Fruit fly (Drosophila melanogaster) whole organism, embryonic: Measurements from ENCODE around the gene CG33093.

ENCODE experiments used
- Aef1 ChIP-seq: fragments of 200-800 bp; sonication (Bioruptor generic); IDR thresholded peaks from 3 replicates; pipeline ENCODE4 v1.3.6; 2022; ENCODE audit warnings: missing biosample characterization, missing genetic modification characterization
- B-H1 ChIP-seq: fragments of 200-800 bp; sonication (Bioruptor generic); IDR thresholded peaks from 3 replicates; pipeline ENCODE4 v1.3.6; 2022; ENCODE audit warnings: missing biosample characterization, missing genetic modification characterization
- Bdp1 ChIP-seq: fragments of 200-800 bp; sonication (Bioruptor generic); optimal IDR thresholded peaks from 3 replicates; lab custom pipeline; 2016; ENCODE audit warnings: missing biosample characterization, missing genetic modification characterization
- CG10321 ChIP-seq: fragments of 200-800 bp; sonication (Bioruptor generic); IDR thresholded peaks from 2 replicates; pipeline ENCODE4 v1.3.6; 2022; ENCODE audit warnings: missing biosample characterization, missing genetic modification characterization
- CG10565 ChIP-seq: fragments of 200-800 bp; sonication (Bioruptor generic); optimal IDR thresholded peaks from 3 replicates; lab custom pipeline; 2016; ENCODE audit warnings: missing biosample characterization, mild to moderate bottlenecking, missing genetic modification characterization
- CG11560 ChIP-seq: fragments of 200-800 bp; sonication (Bioruptor generic); IDR thresholded peaks from 3 replicates; pipeline ENCODE4 v1.3.6; 2022; ENCODE audit warnings: missing biosample characterization, missing genetic modification characterization
- CG11696 ChIP-seq: fragments of 200-800 bp; sonication (Bioruptor generic); IDR thresholded peaks from 2 replicates; pipeline ENCODE4 v1.3.6; 2022; ENCODE audit warnings: missing biosample characterization, missing genetic modification characterization
- CG11723 ChIP-seq: fragments of 200-800 bp; sonication (Bioruptor generic); optimal IDR thresholded peaks from 2 replicates; lab custom pipeline; 2017; ENCODE audit warnings: missing biosample characterization, mild to moderate bottlenecking, missing genetic modification characterization
- CG12391 ChIP-seq: fragments of 200-800 bp; sonication (Bioruptor generic); optimal IDR thresholded peaks from 3 replicates; lab custom pipeline; 2018; ENCODE audit warnings: missing biosample characterization, mild to moderate bottlenecking, missing genetic modification characterization, moderate library complexity
- CG12942 ChIP-seq: fragments of 200-800 bp; sonication (Bioruptor generic); optimal IDR thresholded peaks from 3 replicates; lab custom pipeline; 2016; ENCODE audit warnings: missing biosample characterization, missing genetic modification characterization
- CG13424 ChIP-seq: fragments of 200-800 bp; sonication (Bioruptor generic); optimal IDR thresholded peaks from 2 replicates; lab custom pipeline; 2019; ENCODE audit warnings: missing biosample characterization, mild to moderate bottlenecking, missing genetic modification characterization, moderate library complexity
- CG15601 ChIP-seq: fragments of 200-800 bp; sonication (Bioruptor generic); optimal IDR thresholded peaks from 3 replicates; lab custom pipeline; 2019; ENCODE audit warnings: missing biosample characterization, mild to moderate bottlenecking, missing genetic modification characterization, moderate library complexity
- CG16815 ChIP-seq: fragments of 200-800 bp; sonication (Bioruptor generic); optimal IDR thresholded peaks from 3 replicates; lab custom pipeline; 2017; ENCODE audit warnings: missing biosample characterization, mild to moderate bottlenecking, missing genetic modification characterization
- CG16863 ChIP-seq: fragments of 200-800 bp; sonication (Bioruptor generic); optimal IDR thresholded peaks from 3 replicates; lab custom pipeline; 2016; ENCODE audit warnings: missing biosample characterization, missing genetic modification characterization
- CG17385 ChIP-seq: fragments of 200-800 bp; sonication (Bioruptor generic); optimal IDR thresholded peaks from 3 replicates; lab custom pipeline; 2018; ENCODE audit warnings: missing biosample characterization, mild to moderate bottlenecking, missing genetic modification characterization
- CG1832 ChIP-seq: fragments of 200-800 bp; sonication (Bioruptor generic); optimal IDR thresholded peaks from 2 replicates; lab custom pipeline; 2017; ENCODE audit warnings: missing biosample characterization, mild to moderate bottlenecking, missing genetic modification characterization, inconsistent platforms
- CG2199 ChIP-seq: fragments of 200-800 bp; sonication (Bioruptor generic); IDR thresholded peaks from 3 replicates; pipeline ENCODE4 v1.3.6; 2022; ENCODE audit warnings: missing biosample characterization, missing genetic modification characterization
- CG6683 ChIP-seq: fragments of 200-800 bp; sonication (Bioruptor generic); optimal IDR thresholded peaks from 2 replicates; lab custom pipeline; 2017; ENCODE audit warnings: missing biosample characterization, mild to moderate bottlenecking, missing genetic modification characterization, missing genetic modification reagents
- CG8089 ChIP-seq: fragments of 200-800 bp; sonication (Bioruptor generic); optimal IDR thresholded peaks from 3 replicates; lab custom pipeline; 2016; ENCODE audit warnings: missing biosample characterization, missing genetic modification characterization
- CG9215 ChIP-seq: fragments of 200-800 bp; sonication (Bioruptor generic); IDR thresholded peaks from 2 replicates; pipeline ENCODE4 v1.3.6; 2022; ENCODE audit warnings: missing biosample characterization, missing genetic modification characterization
- CG9727 ChIP-seq: fragments of 200-800 bp; sonication (Bioruptor generic); optimal IDR thresholded peaks from 3 replicates; lab custom pipeline; 2017; ENCODE audit warnings: missing biosample characterization, mild to moderate bottlenecking, missing genetic modification characterization
- CTCF ChIP-seq: fragments of 200-800 bp; sonication (Bioruptor generic); optimal IDR thresholded peaks from 2 replicates; lab custom pipeline; 2017; ENCODE audit warnings: missing biosample characterization, mild to moderate bottlenecking, missing genetic modification characterization, moderate library complexity
- Chrac-16 ChIP-seq: fragments of 200-800 bp; sonication (Bioruptor generic); optimal IDR thresholded peaks from 3 replicates; lab custom pipeline; 2016; ENCODE audit warnings: missing biosample characterization, missing genetic modification characterization
- D19A ChIP-seq: fragments of 200-800 bp; optimal IDR thresholded peaks from 3 replicates; lab custom pipeline; 2019; ENCODE audit warnings: missing biosample characterization, mild to moderate bottlenecking, missing genetic modification characterization, moderate library complexity
- HmgZ ChIP-seq: fragments of 200-800 bp; sonication (Bioruptor generic); optimal IDR thresholded peaks from 2 replicates; lab custom pipeline; 2018; ENCODE audit warnings: missing biosample characterization, mild to moderate bottlenecking, missing genetic modification characterization
- Hmx ChIP-seq: fragments of 200-800 bp; sonication (Bioruptor generic); optimal IDR thresholded peaks from 2 replicates; lab custom pipeline; 2016; ENCODE audit warnings: missing biosample characterization, missing genetic modification characterization
- Nf-YB ChIP-seq: fragments of 200-800 bp; sonication (Bioruptor generic); optimal IDR thresholded peaks from 3 replicates; lab custom pipeline; 2019; ENCODE audit warnings: missing biosample characterization, mild to moderate bottlenecking, missing genetic modification characterization, moderate library complexity
- Opbp ChIP-seq: fragments of 200-800 bp; sonication (Bioruptor generic); IDR thresholded peaks from 3 replicates; pipeline ENCODE4 v1.3.6; 2022; ENCODE audit warnings: missing biosample characterization, missing genetic modification characterization; ENCODE audit not compliant: partially characterized antibody
- amos ChIP-seq: fragments of 200-800 bp; sonication (Bioruptor generic); IDR thresholded peaks from 2 replicates; pipeline ENCODE4 v1.3.6; 2022; ENCODE audit warnings: missing biosample characterization, missing genetic modification characterization; ENCODE audit not compliant: partially characterized antibody
- ato ChIP-seq: fragments of 200-800 bp; sonication (Bioruptor generic); IDR thresholded peaks from 2 replicates; pipeline ENCODE4 v1.3.6; 2022; ENCODE audit warnings: missing biosample characterization, missing genetic modification characterization; ENCODE audit not compliant: partially characterized antibody
- bowl ChIP-seq: fragments of 200-800 bp; sonication (Bioruptor generic); IDR thresholded peaks from 2 replicates; pipeline ENCODE4 v1.3.6; 2022; ENCODE audit warnings: missing biosample characterization, missing genetic modification characterization
- bsh ChIP-seq, 2 experiments: fragments of 200-800 bp; sonication (Bioruptor generic); optimal IDR thresholded peaks; 2 replicates each; lab custom pipeline; 2017 to 2018; ENCODE audit warnings: mild to moderate bottlenecking in 2 of 2, missing biosample characterization in 2 of 2, missing genetic modification characterization in 2 of 2, moderate library complexity in 1 of 2
- crol ChIP-seq: fragments of 200-800 bp; sonication (Bioruptor generic); IDR thresholded peaks from 2 replicates; pipeline ENCODE4 v1.3.6; 2022; ENCODE audit warnings: missing biosample characterization, missing genetic modification characterization
- da ChIP-seq: fragments of 200-800 bp; sonication (Bioruptor generic); optimal IDR thresholded peaks from 2 replicates; lab custom pipeline; 2016; ENCODE audit warnings: missing biosample characterization, missing genetic modification characterization
- hkb ChIP-seq, 2 experiments: fragments of 200-800 bp in 1 of 2; fragments of >200 bp in 1 of 2; sonication (Bioruptor generic) in 1 of 2; IDR thresholded peaks in 1 of 2; optimal IDR thresholded peaks in 1 of 2; 2 replicates each; pipeline versions ENCODE4 v1.3.6 to Lab custom; 2017 to 2022; ENCODE audit warnings: missing biosample characterization in 1 of 2, missing genetic modification characterization in 1 of 2
- ind ChIP-seq: fragments of 200-800 bp; sonication (Bioruptor generic); optimal IDR thresholded peaks from 3 replicates; lab custom pipeline; 2016; ENCODE audit warnings: missing biosample characterization, missing genetic modification characterization
- insv ChIP-seq, 2 experiments: fragments of 200-800 bp; sonication (Bioruptor generic); optimal IDR thresholded peaks; 3 replicates each; lab custom pipeline; 2016 to 2018; ENCODE audit warnings: missing biosample characterization in 2 of 2, missing genetic modification characterization in 2 of 2
- jumu ChIP-seq: fragments of 200-800 bp; sonication (Bioruptor generic); optimal IDR thresholded peaks from 3 replicates; lab custom pipeline; 2016; ENCODE audit warnings: missing biosample characterization, missing genetic modification characterization
- lov ChIP-seq, 2 experiments: fragments of 200-800 bp in 1 of 2; fragments of >200 bp in 1 of 2; sonication (Bioruptor generic) in 1 of 2; IDR thresholded peaks in 1 of 2; optimal IDR thresholded peaks in 1 of 2; 2 replicates in 1 of 2; 3 replicates in 1 of 2; pipeline versions ENCODE4 v1.3.6 to Lab custom; 2017 to 2022; ENCODE audit warnings: missing biosample characterization in 1 of 2, missing genetic modification characterization in 1 of 2
- luna ChIP-seq: fragments of 200-800 bp; sonication (Bioruptor generic); optimal IDR thresholded peaks from 2 replicates; lab custom pipeline; 2016; ENCODE audit warnings: missing biosample characterization, missing genetic modification characterization
- mirr ChIP-seq: fragments of 200-800 bp; sonication (Bioruptor generic); optimal IDR thresholded peaks from 3 replicates; lab custom pipeline; 2018; ENCODE audit warnings: missing biosample characterization, mild to moderate bottlenecking, missing genetic modification characterization
- nerfin-2 ChIP-seq: fragments of 200-800 bp; sonication (Bioruptor generic); IDR thresholded peaks from 2 replicates; pipeline ENCODE4 v1.3.6; 2022; ENCODE audit warnings: missing biosample characterization, missing genetic modification characterization; ENCODE audit not compliant: partially characterized antibody
- nmo ChIP-seq: fragments of 200-800 bp; sonication (Bioruptor generic); optimal IDR thresholded peaks from 2 replicates; lab custom pipeline; 2018; ENCODE audit warnings: missing biosample characterization, mild to moderate bottlenecking, missing genetic modification characterization, moderate library complexity
- otp ChIP-seq: fragments of 200-800 bp; sonication (Bioruptor generic); IDR thresholded peaks from 3 replicates; pipeline ENCODE4, ENCODE4 v1.3.6; 2022; ENCODE audit warnings: missing biosample characterization, missing genetic modification characterization
- pzg ChIP-seq: fragments of 200-800 bp; sonication (Bioruptor generic); optimal IDR thresholded peaks from 3 replicates; lab custom pipeline; 2018; ENCODE audit warnings: missing biosample characterization, mild to moderate bottlenecking, missing genetic modification characterization, moderate library complexity
- repo ChIP-seq: fragments of 200-800 bp; sonication (Bioruptor generic); optimal IDR thresholded peaks from 2 replicates; lab custom pipeline; 2016; ENCODE audit warnings: missing biosample characterization, missing genetic modification characterization
- row ChIP-seq: fragments of 200-800 bp; sonication (Bioruptor generic); IDR thresholded peaks from 3 replicates; pipeline ENCODE4 v1.3.6; 2022; ENCODE audit warnings: missing biosample characterization, missing genetic modification characterization
- scrt ChIP-seq: fragments of 200-800 bp; sonication (Bioruptor generic); optimal IDR thresholded peaks from 2 replicates; lab custom pipeline; 2018; ENCODE audit warnings: missing biosample characterization, mild to moderate bottlenecking, missing genetic modification characterization, moderate library complexity
- sd ChIP-seq: fragments of 200-800 bp; sonication (Bioruptor generic); optimal IDR thresholded peaks from 3 replicates; lab custom pipeline; 2018; ENCODE audit warnings: missing biosample characterization, mild to moderate bottlenecking, missing genetic modification characterization, moderate library complexity
- tup ChIP-seq: fragments of 200-800 bp; sonication (Bioruptor generic); optimal IDR thresholded peaks from 2 replicates; lab custom pipeline; 2016; ENCODE audit warnings: missing biosample characterization, mild to moderate bottlenecking, missing genetic modification characterization, moderate library complexity
- tx ChIP-seq: fragments of 200-800 bp; sonication (Bioruptor generic); optimal IDR thresholded peaks from 2 replicates; lab custom pipeline; 2016; ENCODE audit warnings: missing biosample characterization, missing genetic modification characterization

Gene CG33093

dm6 chr3R:22531801-22532200, at the start of gene CG33093:
TSS of gene CG33093 (minus strand) at chr3R:22531922.
- TF ChIP-seq luna (GFP tag; lab: Kevin White, UChicago), result no peak
- no peak for TF ChIP-seq Opbp
- no peak for TF ChIP-seq crol (GFP tag; lab: Robert Waterston, UW)
- TF ChIP-seq ind (GFP tag; lab: Kevin White, UChicago), result no peak
- no peak for TF ChIP-seq otp (GFP tag; lab: Robert Waterston, UW)
- no peak for TF ChIP-seq CG2199 (GFP tag; lab: Robert Waterston, UW)
- TF ChIP-seq bsh (GFP tag; optimal IDR thresholded peaks at IDR 0.05; lab: Kevin White, UChicago), result peak in 1 of 2 experiments; percentile 2
- no peak for TF ChIP-seq da (GFP tag; lab: Kevin White, UChicago)
- no peak for TF ChIP-seq CG11696 (GFP tag; lab: Robert Waterston, UW)
- no peak for TF ChIP-seq CG16863
- no peak for TF ChIP-seq CG9215 (GFP tag; lab: Robert Waterston, UW)
- no peak for TF ChIP-seq CG9727 (GFP tag; lab: Kevin White, UChicago)
- no peak for TF ChIP-seq CG10565 (GFP tag; lab: Kevin White, UChicago)
- peak; percentile 7 for TF ChIP-seq CG13424 (tag; lab: Kevin White, UChicago)
- no peak for TF ChIP-seq D19A
- no peak for TF ChIP-seq hkb (optimal IDR thresholded peaks at IDR 0.05; lab: Kevin White, UChicago)
- TF ChIP-seq hkb (GFP tag; IDR thresholded peaks at IDR 0.05; lab: Robert Waterston, UW), result no peak
- TF ChIP-seq mirr (GFP tag; lab: Kevin White, UChicago), result no peak
- no peak for TF ChIP-seq CG1832 (GFP tag; lab: Kevin White, UChicago)
- TF ChIP-seq lov (optimal IDR thresholded peaks at IDR 0.05; lab: Kevin White, UChicago), result no peak
- no peak for TF ChIP-seq lov (GFP tag; IDR thresholded peaks at IDR 0.05; lab: Robert Waterston, UW)
- TF ChIP-seq insv (GFP tag; optimal IDR thresholded peaks at IDR 0.05; lab: Kevin White, UChicago), result no peak
- TF ChIP-seq repo (GFP tag; lab: Kevin White, UChicago), result no peak
- TF ChIP-seq nerfin-2 (GFP tag; lab: Robert Waterston, UW), result no peak
- TF ChIP-seq amos (GFP tag; lab: Robert Waterston, UW), result peak; percentile 33; the same call in 1 of the 2 replicates
- TF ChIP-seq CG12942, result no peak
- no peak for TF ChIP-seq CG10321
- no peak for TF ChIP-seq pzg (GFP tag; lab: Kevin White, UChicago)
- no peak for TF ChIP-seq CG16815 (GFP tag; lab: Kevin White, UChicago)
- no peak for TF ChIP-seq tx (GFP tag; lab: Kevin White, UChicago)
- no peak for TF ChIP-seq Bdp1 (GFP tag; lab: Kevin White, UChicago)
- TF ChIP-seq Aef1 (GFP tag; lab: Robert Waterston, UW), result no peak
- TF ChIP-seq CG12391 (tag; lab: Kevin White, UChicago), result no peak
- no peak for TF ChIP-seq jumu
- no peak for TF ChIP-seq CG11723
- TF ChIP-seq CG17385 (GFP tag; lab: Kevin White, UChicago), result no peak
- no peak for TF ChIP-seq ato (GFP tag; lab: Robert Waterston, UW)
- TF ChIP-seq CG15601, result no peak
- TF ChIP-seq tup (GFP tag; lab: Kevin White, UChicago), result no peak
- TF ChIP-seq row (GFP tag; lab: Robert Waterston, UW), result no peak
- no peak for TF ChIP-seq bowl (GFP tag; lab: Robert Waterston, UW)
- peak; percentile 3 for TF ChIP-seq HmgZ (tag; lab: Kevin White, UChicago)
- TF ChIP-seq Chrac-16 (GFP tag; lab: Kevin White, UChicago), result no peak
- peak; percentile 9 for TF ChIP-seq CTCF (GFP tag; lab: Kevin White, UChicago)
- peak; percentile 14 for TF ChIP-seq Nf-YB (GFP tag; lab: Kevin White, UChicago)
- TF ChIP-seq CG6683 (GFP tag; lab: Kevin White, UChicago), result no peak
- no peak for TF ChIP-seq nmo (GFP tag; lab: Kevin White, UChicago)
- no peak for TF ChIP-seq CG11560 (tag; lab: Robert Waterston, UW)
- no peak for TF ChIP-seq Hmx (GFP tag; lab: Kevin White, UChicago)
- no peak for TF ChIP-seq sd (tag; lab: Kevin White, UChicago)
- no peak for TF ChIP-seq B-H1 (GFP tag; lab: Robert Waterston, UW)
- TF ChIP-seq scrt (GFP tag; lab: Kevin White, UChicago), result no peak
- TF ChIP-seq CG8089 (GFP tag; lab: Kevin White, UChicago), result no peak
